Fruit fly (Drosophila melanogaster): ENCODE results near the gene CG3823.

CG3823 gene

DNA sequence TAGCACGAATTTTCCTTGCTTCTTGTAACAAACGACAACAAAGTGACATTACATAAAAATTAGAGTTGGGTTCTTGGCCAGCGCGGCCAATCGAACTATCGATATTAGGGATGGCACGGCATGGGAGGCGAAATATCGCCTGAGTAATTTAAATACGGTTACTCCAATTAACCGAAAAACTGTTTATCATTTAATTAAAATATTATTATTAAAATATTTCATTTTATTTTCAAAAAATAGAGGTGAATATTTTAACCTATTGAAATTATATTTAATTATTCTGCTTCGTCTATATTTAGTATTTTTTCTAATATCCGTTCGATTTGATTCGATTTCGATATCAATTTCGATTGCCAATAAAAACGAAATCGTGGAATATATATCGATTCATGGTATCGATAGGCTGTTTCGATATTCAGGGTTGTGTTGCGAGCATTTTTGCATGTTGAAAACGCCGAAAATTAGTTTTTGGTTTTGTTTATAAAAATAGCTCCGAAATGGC, 48.3 kb upstream of the CG3823 start, which contains the start of the genes Rbcn-3A and Spx (continued):
- peak; percentile 42 for TF ChIP-seq pzg (GFP tag; optimal IDR thresholded peaks at IDR 0.05)
- peak; percentile 3 for TF ChIP-seq CG1603 (tag; optimal IDR thresholded peaks at IDR 0.05)
- TF ChIP-seq CG1602 (GFP tag; optimal IDR thresholded peaks at IDR 0.05) = peak; percentile 5
- TF ChIP-seq CG14860 (GFP tag; IDR thresholded peaks at IDR 0.05; ENCODE audit: partially characterized antibody) = peak; percentile 89
- peak; percentile 39; the same call in 1 of the 4 replicates for TF ChIP-seq Gug (GFP tag; IDR thresholded peaks at IDR 0.05)
- peak; percentile 35 for TF ChIP-seq Dp (GFP tag; optimal IDR thresholded peaks at IDR 0.05)
- no peak for TF ChIP-seq Hmx (GFP tag; optimal IDR thresholded peaks at IDR 0.05)
- peak; percentile 32 for TF ChIP-seq CG9727 (GFP tag; optimal IDR thresholded peaks at IDR 0.05)
- no peak for TF ChIP-seq CG9437 (GFP tag; optimal IDR thresholded peaks at IDR 0.05)
- peak; percentile 78 for TF ChIP-seq hbn (GFP tag; IDR thresholded peaks at IDR 0.05; ENCODE audit: partially characterized antibody)
- TF ChIP-seq CG33213 (GFP tag; optimal IDR thresholded peaks at IDR 0.05) = no peak
- TF ChIP-seq Adf1 (GFP tag; IDR thresholded peaks at IDR 0.05) = no peak
- TF ChIP-seq NfI (GFP tag; optimal IDR thresholded peaks at IDR 0.05) = peak; percentile 48
- TF ChIP-seq CG14667 (GFP tag; IDR thresholded peaks at IDR 0.05) = no peak
- TF ChIP-seq Abd-B (GFP tag; optimal IDR thresholded peaks at IDR 0.05) = peak; percentile 40
- no peak for TF ChIP-seq psq (GFP tag; optimal IDR thresholded peaks at IDR 0.05)
- no peak for TF ChIP-seq Camta (GFP tag; optimal IDR thresholded peaks at IDR 0.05)
- peak; percentile 81 for TF ChIP-seq Sry-δ (GFP tag; optimal IDR thresholded peaks at IDR 0.05)
- no peak for TF ChIP-seq CG3838 (GFP tag; optimal IDR thresholded peaks at IDR 0.05)
- TF ChIP-seq cwo (GFP tag; optimal IDR thresholded peaks at IDR 0.05) = no peak
- TF ChIP-seq NC2α (GFP tag; optimal IDR thresholded peaks at IDR 0.05) = no peak
- no peak for TF ChIP-seq CG17829 (tag; optimal IDR thresholded peaks at IDR 0.05)
- no peak for TF ChIP-seq HmgD (GFP tag; optimal IDR thresholded peaks at IDR 0.05)
- no peak for TF ChIP-seq CG7745 (tag; optimal IDR thresholded peaks at IDR 0.05)
- TF ChIP-seq CG4360 (GFP tag; IDR thresholded peaks at IDR 0.05) = no peak
- TF ChIP-seq CG14014 (GFP tag; IDR thresholded peaks at IDR 0.05) = no peak
- peak; percentile 85 for TF ChIP-seq vnd (GFP tag; IDR thresholded peaks at IDR 0.05; ENCODE audit: partially characterized antibody)
- TF ChIP-seq dimm (GFP tag; IDR thresholded peaks at IDR 0.05) = no peak
- TF ChIP-seq CG31388 (GFP tag; optimal IDR thresholded peaks at IDR 0.05) = no peak
- no peak for TF ChIP-seq abd-A (tag; optimal IDR thresholded peaks at IDR 0.05)
- no peak for TF ChIP-seq Dfd (GFP tag; optimal IDR thresholded peaks at IDR 0.05)
- TF ChIP-seq tx (GFP tag; optimal IDR thresholded peaks at IDR 0.05) = no peak
- no peak for TF ChIP-seq CG12236 (GFP tag; optimal IDR thresholded peaks at IDR 0.05)
- no peak for TF ChIP-seq Ravus (GFP tag; IDR thresholded peaks at IDR 0.05)
- TF ChIP-seq CG34422 (GFP tag; IDR thresholded peaks at IDR 0.05) = peak; percentile 35; the same call in 1 of the 3 replicates
- TF ChIP-seq CG17568 (GFP tag; optimal IDR thresholded peaks at IDR 0.05) = no peak
- TF ChIP-seq CG31441 (GFP tag; IDR thresholded peaks at IDR 0.05) = peak; percentile 36; the same call in 1 of the 2 replicates
- TF ChIP-seq Six4 (GFP tag; optimal IDR thresholded peaks at IDR 0.05) = no peak
- TF ChIP-seq sc (optimal IDR thresholded peaks at IDR 0.05) = no peak
- no peak for TF ChIP-seq sc (GFP tag; optimal IDR thresholded peaks at IDR 0.05)
- no peak for TF ChIP-seq CG12219 (GFP tag; optimal IDR thresholded peaks at IDR 0.05)
- no peak for TF ChIP-seq CG34376 (GFP tag; optimal IDR thresholded peaks at IDR 0.05)
- no peak for TF ChIP-seq HLH54F (GFP tag; optimal IDR thresholded peaks at IDR 0.05)
- TF ChIP-seq CG32767 (GFP tag; IDR thresholded peaks at IDR 0.05) = 0 out of 2 replicates have a peak, but pooled peaks have one; percentile 12
- TF ChIP-seq dati (GFP tag; IDR thresholded peaks at IDR 0.05) = no peak
- no peak for TF ChIP-seq Dip2 (GFP tag; IDR thresholded peaks at IDR 0.05)
- TF ChIP-seq CG5180 (GFP tag; optimal IDR thresholded peaks at IDR 0.05) = no peak
- TF ChIP-seq Sry-β (GFP tag; optimal IDR thresholded peaks at IDR 0.05) = no peak
- no peak for TF ChIP-seq bcd (GFP tag; optimal IDR thresholded peaks at IDR 0.05)
- peak; percentile 28; the same call in 1 of the 3 replicates for TF ChIP-seq tgo (GFP tag; IDR thresholded peaks at IDR 0.05)
- no peak for TF ChIP-seq kay (GFP tag; optimal IDR thresholded peaks at IDR 0.05)
- no peak for TF ChIP-seq ab (GFP tag; optimal IDR thresholded peaks at IDR 0.05)

All from whole organism, embryonic.